Fruit fly (Drosophila melanogaster) whole organism, embryonic: ENCODE measurements around the gene CG9522.

Experiments
- CG10431 ChIP-seq: fragments of 200-800 bp; sonication (Bioruptor generic); optimal IDR thresholded peaks from 3 replicates; lab custom pipeline; 2018; ENCODE audit warnings: missing biosample characterization, mild to moderate bottlenecking, missing genetic modification characterization
- CG12071 ChIP-seq: fragments of 200-800 bp; sonication (Bioruptor generic); optimal IDR thresholded peaks from 3 replicates; lab custom pipeline; 2018; ENCODE audit warnings: missing biosample characterization, mild to moderate bottlenecking, missing genetic modification characterization
- CG12104 ChIP-seq: fragments of 200-800 bp; sonication (Bioruptor generic); optimal IDR thresholded peaks from 3 replicates; lab custom pipeline; 2016; ENCODE audit warnings: missing biosample characterization, missing genetic modification characterization
- CG13775 ChIP-seq: fragments of 200-800 bp; sonication (Bioruptor generic); optimal IDR thresholded peaks from 3 replicates; lab custom pipeline; 2017; ENCODE audit warnings: missing biosample characterization, mild to moderate bottlenecking, missing genetic modification characterization
- CG15269 ChIP-seq: fragments of 200-800 bp; sonication (Bioruptor generic); optimal IDR thresholded peaks from 2 replicates; lab custom pipeline; 2018; ENCODE audit warnings: missing biosample characterization, mild to moderate bottlenecking, missing genetic modification characterization, moderate library complexity
- CG15479 ChIP-seq: fragments of 200-800 bp; sonication (Bioruptor generic); optimal IDR thresholded peaks from 3 replicates; lab custom pipeline; 2019; ENCODE audit warnings: missing biosample characterization, mild to moderate bottlenecking, missing genetic modification characterization, moderate library complexity
- CG17829 ChIP-seq: fragments of 200-800 bp; optimal IDR thresholded peaks from 2 replicates; lab custom pipeline; 2019; ENCODE audit warnings: missing biosample characterization, mild to moderate bottlenecking, missing genetic modification characterization, moderate library complexity
- CG1792 ChIP-seq: fragments of 200-800 bp; sonication (Bioruptor generic); optimal IDR thresholded peaks from 2 replicates; lab custom pipeline; 2016; ENCODE audit warnings: missing biosample characterization, missing genetic modification characterization
- CG18011 ChIP-seq: fragments of 200-800 bp; sonication (Bioruptor generic); optimal IDR thresholded peaks from 2 replicates; lab custom pipeline; 2017; ENCODE audit warnings: missing biosample characterization, missing genetic modification characterization, mild to moderate bottlenecking, moderate library complexity, missing genotype
- CG1832 ChIP-seq: fragments of 200-800 bp; sonication (Bioruptor generic); optimal IDR thresholded peaks from 2 replicates; lab custom pipeline; 2017; ENCODE audit warnings: missing biosample characterization, mild to moderate bottlenecking, missing genetic modification characterization, inconsistent platforms
- CG31388 ChIP-seq: fragments of 200-800 bp; sonication (Bioruptor generic); optimal IDR thresholded peaks from 2 replicates; lab custom pipeline; 2016; ENCODE audit warnings: missing biosample characterization, missing genetic modification characterization
- CG33213 ChIP-seq: fragments of 200-800 bp; sonication (Bioruptor generic); optimal IDR thresholded peaks from 3 replicates; lab custom pipeline; 2016; ENCODE audit warnings: missing biosample characterization, missing genetic modification characterization
- CG3838 ChIP-seq: fragments of 200-800 bp; sonication (Bioruptor generic); optimal IDR thresholded peaks from 3 replicates; lab custom pipeline; 2016; ENCODE audit warnings: missing biosample characterization, missing genetic modification characterization
- CG3995 ChIP-seq: fragments of 200-800 bp; sonication (Bioruptor generic); optimal IDR thresholded peaks from 3 replicates; lab custom pipeline; 2016; ENCODE audit warnings: missing biosample characterization, missing genetic modification characterization
- CG4617 ChIP-seq: fragments of 200-800 bp; sonication (Bioruptor generic); optimal IDR thresholded peaks from 3 replicates; lab custom pipeline; 2016; ENCODE audit warnings: missing biosample characterization, missing genetic modification characterization, borderline replicate concordance
- CG4707 ChIP-seq: fragments of 200-800 bp; sonication (Bioruptor generic); optimal IDR thresholded peaks from 2 replicates; lab custom pipeline; 2018; ENCODE audit warnings: missing biosample characterization, mild to moderate bottlenecking, missing genetic modification characterization, moderate library complexity
- CG4854 ChIP-seq: fragments of 200-800 bp; sonication (Bioruptor generic); optimal IDR thresholded peaks from 2 replicates; lab custom pipeline; 2016; ENCODE audit warnings: missing biosample characterization, missing genetic modification characterization, inconsistent platforms
- CG7372 ChIP-seq: fragments of 200-800 bp; sonication (Bioruptor generic); IDR thresholded peaks from 2 replicates; pipeline ENCODE4 v1.3.6; 2022; ENCODE audit warnings: missing biosample characterization, missing genetic modification characterization
- D ChIP-seq, 2 experiments: fragments of 200-800 bp in 1 of 2; fragments of >200 bp in 1 of 2; sonication (Bioruptor generic) in 1 of 2; optimal IDR thresholded peaks; 2 replicates in 1 of 2; 3 replicates in 1 of 2; lab custom pipeline; 2017; ENCODE audit warnings: mild to moderate bottlenecking in 1 of 2, missing biosample characterization in 1 of 2, missing genetic modification characterization in 1 of 2, missing genetic modification reagents in 1 of 2
- GATAe ChIP-seq: fragments of 200-800 bp; sonication (Bioruptor generic); conservative IDR thresholded peaks from 2 replicates; pipeline ENCODE4 v1.3.6; 2022; ENCODE audit warnings: missing biosample characterization, missing genetic modification characterization
- H15 ChIP-seq: fragments of 200-800 bp; sonication (Bioruptor generic); IDR thresholded peaks from 3 replicates; pipeline ENCODE4 v1.3.6; 2022; ENCODE audit warnings: missing biosample characterization, missing genetic modification characterization
- Hey ChIP-seq: fragments of 200-800 bp; sonication (Bioruptor generic); optimal IDR thresholded peaks from 3 replicates; lab custom pipeline; 2018; ENCODE audit warnings: missing biosample characterization, mild to moderate bottlenecking, missing genetic modification characterization
- Jarid2 ChIP-seq: fragments of 200-800 bp; sonication (Bioruptor generic); optimal IDR thresholded peaks from 3 replicates; lab custom pipeline; 2017; ENCODE audit warnings: mild to moderate bottlenecking, missing biosample characterization, missing genetic modification reagents, missing genetic modification characterization
- MBD-R2 ChIP-seq: fragments of 200-800 bp; sonication (Bioruptor generic); IDR thresholded peaks from 2 replicates; pipeline ENCODE4 v1.3.6; 2022; ENCODE audit warnings: missing biosample characterization, missing genetic modification characterization
- MESR4 ChIP-seq: fragments of 200-800 bp; sonication (Bioruptor generic); optimal IDR thresholded peaks from 2 replicates; lab custom pipeline; 2018; ENCODE audit warnings: missing biosample characterization, mild to moderate bottlenecking, missing genetic modification characterization, moderate library complexity
- Meics ChIP-seq: fragments of 200-800 bp; sonication (Bioruptor generic); optimal IDR thresholded peaks from 2 replicates; lab custom pipeline; 2017; ENCODE audit warnings: missing biosample characterization, mild to moderate bottlenecking, missing genetic modification characterization
- NK7.1 ChIP-seq: fragments of 200-800 bp; sonication (Bioruptor generic); optimal IDR thresholded peaks from 3 replicates; lab custom pipeline; 2016; ENCODE audit warnings: missing biosample characterization, missing genetic modification characterization
- Neu2 ChIP-seq: fragments of 200-800 bp; sonication (Bioruptor generic); optimal IDR thresholded peaks from 3 replicates; lab custom pipeline; 2016; ENCODE audit warnings: missing biosample characterization, missing genetic modification characterization, borderline replicate concordance
- Nf-YC ChIP-seq: fragments of 200-800 bp; optimal IDR thresholded peaks from 3 replicates; lab custom pipeline; 2019; ENCODE audit warnings: missing biosample characterization, mild to moderate bottlenecking, missing genetic modification characterization, moderate library complexity
- Oaz ChIP-seq: fragments of 200-800 bp; sonication (Bioruptor generic); IDR thresholded peaks from 2 replicates; pipeline ENCODE4 v1.3.6; 2022; ENCODE audit warnings: missing biosample characterization, missing genetic modification characterization
- Six4 ChIP-seq: fragments of 200-800 bp; sonication (Bioruptor generic); optimal IDR thresholded peaks from 2 replicates; lab custom pipeline; 2016; ENCODE audit warnings: missing biosample characterization, missing genetic modification characterization
- Taf1 ChIP-seq: fragments of 200-800 bp; sonication (Bioruptor generic); IDR thresholded peaks from 2 replicates; pipeline ENCODE4 v1.3.6; 2022; ENCODE audit warnings: missing biosample characterization, missing genetic modification characterization
- crp ChIP-seq, 2 experiments: fragments of 200-800 bp; sonication (Bioruptor generic); optimal IDR thresholded peaks; 2 replicates in 1 of 2; 3 replicates in 1 of 2; lab custom pipeline; 2017; ENCODE audit warnings: missing biosample characterization in 2 of 2, missing genetic modification characterization in 2 of 2, mild to moderate bottlenecking in 1 of 2, moderate library complexity in 1 of 2
- da ChIP-seq: fragments of 200-800 bp; sonication (Bioruptor generic); optimal IDR thresholded peaks from 2 replicates; lab custom pipeline; 2016; ENCODE audit warnings: missing biosample characterization, missing genetic modification characterization
- disco-r ChIP-seq: fragments of 200-800 bp; sonication (Bioruptor generic); optimal IDR thresholded peaks from 2 replicates; lab custom pipeline; 2016; ENCODE audit warnings: missing biosample characterization, missing genetic modification characterization
- dm ChIP-seq: fragments of 200-800 bp; sonication (Bioruptor generic); optimal IDR thresholded peaks from 3 replicates; lab custom pipeline; 2016; ENCODE audit warnings: missing biosample characterization, missing genetic modification characterization
- ewg ChIP-seq: fragments of 200-800 bp; sonication (Bioruptor generic); optimal IDR thresholded peaks from 3 replicates; lab custom pipeline; 2017; ENCODE audit warnings: mild to moderate bottlenecking, missing biosample characterization, missing genetic modification reagents, missing genetic modification characterization
- gro ChIP-seq: fragments of 200-800 bp; sonication (Bioruptor generic); optimal IDR thresholded peaks from 2 replicates; lab custom pipeline; 2016; ENCODE audit warnings: missing biosample characterization, missing genetic modification characterization
- inv ChIP-seq: fragments of 200-800 bp; sonication (Bioruptor generic); IDR thresholded peaks from 2 replicates; pipeline ENCODE4 v1.3.6; 2022; ENCODE audit warnings: missing biosample characterization, missing genetic modification characterization; ENCODE audit not compliant: partially characterized antibody
- jigr1 ChIP-seq: fragments of 200-800 bp; sonication (Bioruptor generic); IDR thresholded peaks from 3 replicates; pipeline ENCODE4 v1.3.6; 2022; ENCODE audit warnings: missing biosample characterization, missing genetic modification characterization
- knrl ChIP-seq: fragments of 200-800 bp; sonication (Bioruptor generic); IDR thresholded peaks from 3 replicates; pipeline ENCODE4 v1.3.6; 2022; ENCODE audit warnings: missing biosample characterization, missing genetic modification characterization; ENCODE audit not compliant: partially characterized antibody
- mld ChIP-seq: fragments of 200-800 bp; sonication (Bioruptor generic); IDR thresholded peaks from 3 replicates; pipeline ENCODE4 v1.3.6; 2022; ENCODE audit warnings: missing biosample characterization, missing genetic modification characterization; ENCODE audit not compliant: partially characterized antibody
- pfk ChIP-seq: fragments of 200-800 bp; sonication (Bioruptor generic); optimal IDR thresholded peaks from 2 replicates; lab custom pipeline; 2018; ENCODE audit warnings: missing biosample characterization, mild to moderate bottlenecking, missing genetic modification characterization, moderate library complexity
- so ChIP-seq: fragments of 200-800 bp; sonication (Bioruptor generic); IDR thresholded peaks from 3 replicates; pipeline ENCODE4 v1.3.6; 2022; ENCODE audit warnings: missing biosample characterization, missing genetic modification characterization
- sr ChIP-seq: fragments of 200-800 bp; sonication (Bioruptor generic); IDR thresholded peaks from 3 replicates; pipeline ENCODE4 v1.3.6; 2022; ENCODE audit warnings: missing biosample characterization, missing genetic modification characterization
- stc ChIP-seq: fragments of 200-800 bp; sonication (Bioruptor generic); IDR thresholded peaks from 2 replicates; pipeline ENCODE4 v1.3.6; 2022; ENCODE audit warnings: missing biosample characterization, missing genetic modification characterization
- tna ChIP-seq: fragments of 200-800 bp; sonication (Bioruptor generic); IDR thresholded peaks from 2 replicates; pipeline ENCODE4 v1.3.6; 2022; ENCODE audit warnings: missing biosample characterization, missing genetic modification characterization; ENCODE audit not compliant: partially characterized antibody
- trem ChIP-seq: fragments of 200-800 bp; optimal IDR thresholded peaks from 3 replicates; lab custom pipeline; 2019; ENCODE audit warnings: missing biosample characterization, mild to moderate bottlenecking, missing genetic modification characterization, moderate library complexity
- zfh2 ChIP-seq: fragments of 200-800 bp; sonication (Bioruptor generic); optimal IDR thresholded peaks from 2 replicates; lab custom pipeline; 2016; ENCODE audit warnings: missing biosample characterization, missing genetic modification characterization

Gene CG9522

dm6 chrX:14832562-14833303 lies 15.9 kb downstream of the CG9522 start, which contains the start of gene CG14411 (continued):
- no peak for TF ChIP-seq CG13775 (GFP tag; lab: Kevin White, UChicago)
- TF ChIP-seq stc (GFP tag; lab: Robert Waterston, UW), result no peak
- no peak for TF ChIP-seq tna (GFP tag; lab: Robert Waterston, UW)
- no peak for TF ChIP-seq CG4854 (GFP tag; lab: Kevin White, UChicago)
- TF ChIP-seq Neu2 (GFP tag; lab: Kevin White, UChicago), result no peak
- TF ChIP-seq CG31388, result no peak
- TF ChIP-seq CG18011, result no peak
- TF ChIP-seq CG10431 (GFP tag; lab: Kevin White, UChicago), result no peak
- no peak for TF ChIP-seq CG3838 (GFP tag; lab: Kevin White, UChicago)
- TF ChIP-seq disco-r (GFP tag; lab: Kevin White, UChicago), result no peak
- TF ChIP-seq Oaz (GFP tag; lab: Robert Waterston, UW), result no peak
- TF ChIP-seq knrl (GFP tag; lab: Robert Waterston, UW), result no peak; the same call in 2 of the 3 replicates
- TF ChIP-seq NK7.1 (GFP tag; lab: Kevin White, UChicago), result no peak
- peak; percentile 32 for TF ChIP-seq dm
- no peak for TF ChIP-seq CG12071 (GFP tag; lab: Kevin White, UChicago)
- TF ChIP-seq mld, result no peak
- peak; percentile 8 for TF ChIP-seq CG4617 (GFP tag; lab: Kevin White, UChicago)
- no peak for TF ChIP-seq so (GFP tag; lab: Robert Waterston, UW)
- TF ChIP-seq gro (GFP tag; lab: Kevin White, UChicago), result no peak
- no peak for TF ChIP-seq CG12104 (GFP tag; lab: Kevin White, UChicago)
- no peak for TF ChIP-seq Six4
- TF ChIP-seq Jarid2 (GFP tag; lab: Kevin White, UChicago), result peak; percentile 42
- TF ChIP-seq sr (GFP tag; lab: Robert Waterston, UW), result no peak
- TF ChIP-seq D (optimal IDR thresholded peaks at IDR 0.05; lab: Kevin White, UChicago), result no peak
- no peak for TF ChIP-seq D (GFP tag; optimal IDR thresholded peaks at IDR 0.05; lab: Kevin White, UChicago)
- no peak for TF ChIP-seq CG7372 (GFP tag; lab: Robert Waterston, UW)
- TF ChIP-seq CG1832 (GFP tag; lab: Kevin White, UChicago), result no peak
- no peak for TF ChIP-seq da (GFP tag; lab: Kevin White, UChicago)
- TF ChIP-seq jigr1 (GFP tag; lab: Robert Waterston, UW), result no peak
- no peak for TF ChIP-seq Meics (GFP tag; lab: Kevin White, UChicago)
- TF ChIP-seq ewg (GFP tag; lab: Kevin White, UChicago), result no peak
- TF ChIP-seq CG15269 (tag; lab: Kevin White, UChicago), result no peak
- no peak for TF ChIP-seq crp (GFP tag; optimal IDR thresholded peaks at IDR 0.05; lab: Kevin White, UChicago)
- no peak for TF ChIP-seq CG1792
- TF ChIP-seq inv (GFP tag; lab: Robert Waterston, UW), result no peak
- no peak for TF ChIP-seq Hey (tag; lab: Kevin White, UChicago)
- no peak for TF ChIP-seq zfh2 (GFP tag; lab: Kevin White, UChicago)
- peak; percentile 68 for TF ChIP-seq trem
- TF ChIP-seq H15 (GFP tag; lab: Robert Waterston, UW), result no peak
- TF ChIP-seq CG33213 (GFP tag; lab: Kevin White, UChicago), result no peak
- no peak for TF ChIP-seq CG4707 (GFP tag; lab: Kevin White, UChicago)
- TF ChIP-seq CG15479 (GFP tag; lab: Kevin White, UChicago), result peak; percentile 18
- TF ChIP-seq CG3995 (GFP tag; lab: Kevin White, UChicago), result peak; percentile 2
- TF ChIP-seq MBD-R2, result peak; percentile 42
- TF ChIP-seq CG17829 (tag; lab: Kevin White, UChicago), result peak; percentile 1
- peak; percentile 91 for TF ChIP-seq pfk (GFP tag; lab: Kevin White, UChicago)
- TF ChIP-seq MESR4 (GFP tag; lab: Kevin White, UChicago), result peak; percentile 74
- TF ChIP-seq Taf1 (GFP tag; lab: Robert Waterston, UW), result no peak
- no peak for TF ChIP-seq Nf-YC
- TF ChIP-seq GATAe, result no peak
